Worm (Caenorhabditis elegans) whole organism, late embryonic: ENCODE measurements around the gene maoc-1.

Source experiments
- C38D4.7 ChIP-seq: fragments of 200-800 bp; sonication (Bioruptor generic); optimal IDR thresholded peaks from 2 replicates; lab custom pipeline; 2018; ENCODE audit warnings: mild to moderate bottlenecking, missing genetic modification characterization, moderate library complexity, missing compliant biosample characterization
- F13H6.1 ChIP-seq: sonication (generic microtip); optimal IDR thresholded peaks from 2 replicates; lab custom pipeline; 2016; ENCODE audit warnings: missing genetic modification characterization, missing compliant biosample characterization
- ceh-19 ChIP-seq: fragments of 200-800 bp; sonication (Bioruptor generic); optimal IDR thresholded peaks from 2 replicates; lab custom pipeline; 2018; ENCODE audit warnings: mild to moderate bottlenecking, missing genetic modification characterization, missing compliant biosample characterization
- npax-4 ChIP-seq: sonication (generic microtip); optimal IDR thresholded peaks from 2 replicates; lab custom pipeline; 2016; ENCODE audit warnings: missing genetic modification characterization, missing compliant biosample characterization
- pag-3 ChIP-seq: sonication (generic microtip); optimal IDR thresholded peaks from 2 replicates; lab custom pipeline; 2016; ENCODE audit warnings: missing compliant biosample characterization, missing genetic modification characterization, borderline replicate concordance
- pqm-1 ChIP-seq: sonication (generic microtip); optimal IDR thresholded peaks from 2 replicates; lab custom pipeline; 2016; ENCODE audit warnings: missing genetic modification characterization, missing compliant biosample characterization
- unc-55 ChIP-seq: sonication (generic microtip); optimal IDR thresholded peaks from 2 replicates; lab custom pipeline; 2017; ENCODE audit warnings: missing biosample characterization, missing genetic modification reagents, missing genetic modification characterization

DNA sequence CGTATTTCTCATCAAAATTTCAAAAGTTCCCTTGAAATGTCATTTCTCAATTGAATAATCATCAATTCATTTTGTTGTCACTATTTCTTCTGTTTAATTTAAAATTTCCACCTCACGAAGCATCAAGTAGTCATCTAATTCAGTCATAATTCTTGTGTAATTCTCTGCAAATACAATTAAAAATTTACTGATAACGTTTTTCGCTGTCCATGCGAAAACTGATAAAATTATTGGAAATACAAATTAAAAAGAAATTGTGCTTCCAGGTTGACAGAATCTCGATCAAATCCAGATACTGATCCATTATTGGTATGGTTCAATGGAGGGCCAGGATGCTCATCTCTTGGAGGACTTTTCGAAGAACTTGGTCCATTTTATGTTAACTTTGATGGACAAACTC, 37.2 kb downstream of the maoc-1 start:
- TF ChIP-seq pag-3 (no peak), unc-55 (no peak), ceh-19 (GFP tag; lab: Kevin White, UChicago) (no peak), C38D4.7 (no peak), npax-4 (no peak), F13H6.1 (tag; lab: Kevin White, UChicago) (no peak), pqm-1 (tag; lab: Kevin White, UChicago) (no peak)
